Worm (Caenorhabditis elegans): ENCODE results near the gene mgl-1.

ce11 chrX:9933291-9934008, 42.7 kb downstream of the mgl-1 start:
- TF ChIP-seq ztf-23 (GFP tag; IDR thresholded peaks at IDR 0.05) (no peak), cog-1 (tag; optimal IDR thresholded peaks at IDR 0.05) (no peak), flt-1 (GFP tag; IDR thresholded peaks at IDR 0.05) (no peak), klf-2 (GFP tag; conservative IDR thresholded peaks at IDR 0.05) (no peak), ztf-29 (GFP tag; IDR thresholded peaks at IDR 0.05) (no peak), T22C8.4 (GFP tag; IDR thresholded peaks at IDR 0.05) (no peak)

All from whole organism, midembryonic.